Worm (Caenorhabditis elegans) whole organism, mixed stage, embryonic: ENCODE measurements around the gene Y53G8AL.4.

ENCODE experiments used
- bed-3 ChIP-seq: fragments of 200-800 bp; sonication (Bioruptor generic); optimal IDR thresholded peaks from 3 replicates; lab custom pipeline; 2018; ENCODE audit warnings: mild to moderate bottlenecking, missing genetic modification characterization, moderate library complexity, missing compliant biosample characterization
- blmp-1 ChIP-seq: fragments of 150-350 bp; optimal IDR thresholded peaks from 2 replicates; lab custom pipeline; 2014; ENCODE audit warnings: missing biosample characterization, missing genetic modification characterization
- ceh-39 ChIP-seq: fragments of 150-350 bp; optimal IDR thresholded peaks from 2 replicates; lab custom pipeline; 2014; ENCODE audit warnings: missing biosample characterization, missing genetic modification characterization
- ceh-43 ChIP-seq: fragments of 200-800 bp; sonication (Bioruptor generic); optimal IDR thresholded peaks from 2 replicates; lab custom pipeline; 2018; ENCODE audit warnings: mild to moderate bottlenecking, missing genetic modification characterization, moderate library complexity, missing compliant biosample characterization
- ceh-83 ChIP-seq: fragments of 200-800 bp; sonication (Bioruptor generic); optimal IDR thresholded peaks from 2 replicates; lab custom pipeline; 2018; ENCODE audit warnings: mild to moderate bottlenecking, missing genetic modification characterization, missing compliant biosample characterization
- ces-1 ChIP-seq: fragments of 150-350 bp; optimal IDR thresholded peaks from 2 replicates; lab custom pipeline; 2014; ENCODE audit warnings: missing biosample characterization, missing genetic modification reagents, missing genetic modification characterization
- cnd-1 ChIP-seq: fragments of 200-800 bp; sonication (Bioruptor generic); optimal IDR thresholded peaks from 2 replicates; lab custom pipeline; 2018; ENCODE audit warnings: mild to moderate bottlenecking, missing genetic modification characterization, missing compliant biosample characterization
- drap-1 ChIP-seq: fragments of 200-800 bp; sonication (Bioruptor generic); optimal IDR thresholded peaks from 3 replicates; lab custom pipeline; 2018; ENCODE audit warnings: mild to moderate bottlenecking, missing genetic modification characterization, missing compliant biosample characterization
- elt-3 ChIP-seq: fragments of 150-350 bp; optimal IDR thresholded peaks from 2 replicates; lab custom pipeline; 2014; ENCODE audit warnings: missing biosample characterization, missing genetic modification characterization
- flh-1 ChIP-seq: fragments of 200-800 bp; sonication (Bioruptor generic); optimal IDR thresholded peaks from 2 replicates; lab custom pipeline; 2018; ENCODE audit warnings: mild to moderate bottlenecking, missing genetic modification characterization, moderate library complexity, missing compliant biosample characterization
- hlh-1 ChIP-seq: fragments of 150-350 bp; optimal IDR thresholded peaks from 2 replicates; lab custom pipeline; 2014; ENCODE audit warnings: missing biosample characterization, missing genetic modification reagents, missing genetic modification characterization
- lin-13 ChIP-seq: fragments of 150-350 bp; optimal IDR thresholded peaks from 2 replicates; lab custom pipeline; 2014; ENCODE audit warnings: missing biosample characterization, missing genetic modification characterization
- lin-32 ChIP-seq: fragments of 200-800 bp; sonication (Bioruptor generic); optimal IDR thresholded peaks from 2 replicates; lab custom pipeline; 2018; ENCODE audit warnings: mild to moderate bottlenecking, missing genetic modification characterization, missing compliant biosample characterization
- mab-5 ChIP-seq: fragments of 150-350 bp; optimal IDR thresholded peaks from 2 replicates; lab custom pipeline; 2014; ENCODE audit warnings: missing biosample characterization, missing genetic modification characterization
- mep-1 ChIP-seq: fragments of 150-350 bp; optimal IDR thresholded peaks from 2 replicates; lab custom pipeline; 2017; ENCODE audit warnings: missing biosample characterization, missing genetic modification reagents, missing genetic modification characterization, inconsistent platforms
- mls-2 ChIP-seq: sonication (generic microtip); optimal IDR thresholded peaks from 2 replicates; lab custom pipeline; 2016; ENCODE audit warnings: mild to moderate bottlenecking, missing genetic modification characterization, moderate library complexity, missing compliant biosample characterization
- nhr-12 ChIP-seq: fragments of 150-350 bp; optimal IDR thresholded peaks from 2 replicates; lab custom pipeline; 2014; ENCODE audit warnings: missing biosample characterization, missing genetic modification characterization
- nhr-2 ChIP-seq: fragments of 150-350 bp; optimal IDR thresholded peaks from 2 replicates; lab custom pipeline; 2014; ENCODE audit warnings: missing biosample characterization, missing genetic modification characterization
- nhr-237 ChIP-seq: fragments of 150-350 bp; optimal IDR thresholded peaks from 2 replicates; lab custom pipeline; 2014; ENCODE audit warnings: missing biosample characterization, missing genetic modification characterization
- pha-4 ChIP-seq: fragments of 150-350 bp; optimal IDR thresholded peaks from 2 replicates; lab custom pipeline; 2018; ENCODE audit warnings: missing biosample characterization, missing genetic modification reagents, missing genetic modification characterization
- snpc-4 ChIP-seq: fragments of 150-350 bp; optimal IDR thresholded peaks from 2 replicates; lab custom pipeline; 2014; ENCODE audit warnings: missing biosample characterization, missing genetic modification characterization
- sptf-1 ChIP-seq: sonication (generic microtip); optimal IDR thresholded peaks from 2 replicates; lab custom pipeline; 2017; ENCODE audit warnings: mild to moderate bottlenecking, missing genetic modification characterization, moderate library complexity, missing compliant biosample characterization
- tbx-8 ChIP-seq: fragments of 200-800 bp; sonication (Bioruptor generic); optimal IDR thresholded peaks from 2 replicates; lab custom pipeline; 2018; ENCODE audit warnings: mild to moderate bottlenecking, missing genetic modification characterization, moderate library complexity, missing compliant biosample characterization
- unc-120 ChIP-seq: sonication (generic microtip); optimal IDR thresholded peaks from 2 replicates; lab custom pipeline; 2017; ENCODE audit warnings: missing genetic modification characterization, missing compliant biosample characterization; ENCODE audit not compliant: poor library complexity, severe bottlenecking
- unc-62 ChIP-seq: fragments of 150-350 bp; optimal IDR thresholded peaks from 2 replicates; lab custom pipeline; 2014; ENCODE audit warnings: missing biosample characterization, missing genetic modification reagents, missing genetic modification characterization
- zip-8 ChIP-seq: fragments of 150-350 bp; optimal IDR thresholded peaks from 2 replicates; lab custom pipeline; 2014; ENCODE audit warnings: missing biosample characterization, missing genetic modification characterization

Y53G8AL.4 gene

DNA sequence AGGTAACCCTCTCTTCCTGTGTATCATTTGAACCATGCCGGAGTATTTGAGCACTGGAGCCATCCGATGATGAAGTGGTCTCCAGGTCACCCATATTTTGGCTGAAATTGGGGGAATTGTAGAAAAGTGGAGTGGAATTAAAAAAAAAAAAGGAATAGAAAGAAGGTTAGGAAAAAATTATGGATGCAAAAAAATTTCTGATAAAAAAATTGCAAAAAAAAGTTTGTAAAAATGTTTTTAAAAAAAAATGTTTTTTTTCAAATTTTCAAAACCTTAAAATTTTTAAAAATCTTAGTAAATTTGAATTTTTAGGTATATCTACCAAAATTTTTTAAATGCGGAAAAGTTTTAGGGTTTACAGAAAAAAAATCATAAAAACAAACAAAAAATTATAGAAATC, 31.4 kb downstream of the Y53G8AL.4 start, which contains the start of gene frm-8:
frm-8 (minus strand) TSS at position 101 of the 400 bp plus-strand sequence.
- TF ChIP-seq bed-3 (no peak), elt-3 (tag; lab: Kevin White, UChicago) (no peak), drap-1 (GFP tag; lab: Kevin White, UChicago) (no peak), mep-1 (tag; lab: Kevin White, UChicago) (no peak), mab-5 (tag; lab: Kevin White, UChicago) (no peak), zip-8 (no peak), snpc-4 (no peak), ceh-43 (GFP tag; lab: Kevin White, UChicago) (no peak), lin-13 (tag; lab: Kevin White, UChicago) (no peak), flh-1 (GFP tag; lab: Kevin White, UChicago) (no peak), unc-62 (GFP tag; lab: Kevin White, UChicago) (no peak), nhr-2 (no peak), sptf-1 (tag; lab: Kevin White, UChicago) (no peak), nhr-237 (tag; lab: Kevin White, UChicago) (no peak), blmp-1 (tag; lab: Kevin White, UChicago) (no peak), hlh-1 (tag; lab: Kevin White, UChicago) (no peak), nhr-12 (tag; lab: Kevin White, UChicago) (no peak), cnd-1 (tag; lab: Kevin White, UChicago) (no peak), pha-4 (tag; lab: Kevin White, UChicago) (no peak)

DNA sequence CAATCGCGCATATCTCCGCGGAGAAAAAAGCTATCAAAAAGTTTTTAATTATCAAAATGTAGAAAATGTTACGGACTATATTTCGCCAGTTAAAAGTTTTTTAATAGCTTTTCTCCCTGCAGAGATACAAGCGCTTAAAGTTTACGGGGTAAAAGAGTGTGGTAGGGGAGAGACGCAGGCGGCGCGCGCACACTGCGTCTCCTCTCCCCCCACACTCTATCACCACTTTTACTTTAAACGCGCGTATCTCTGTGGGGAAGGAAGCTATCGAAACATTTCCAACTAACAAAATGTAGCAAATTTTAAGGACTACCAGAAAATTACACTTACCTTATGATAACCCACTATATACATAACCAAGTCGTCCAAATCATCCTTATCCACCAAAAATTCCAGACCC, 46.9 kb downstream of the Y53G8AL.4 start:
- TF ChIP-seq ceh-43 (GFP tag; lab: Kevin White, UChicago) (no peak), mep-1 (tag; lab: Kevin White, UChicago) (no peak), ceh-83 (GFP tag; lab: Kevin White, UChicago) (no peak), zip-8 (no peak)

DNA sequence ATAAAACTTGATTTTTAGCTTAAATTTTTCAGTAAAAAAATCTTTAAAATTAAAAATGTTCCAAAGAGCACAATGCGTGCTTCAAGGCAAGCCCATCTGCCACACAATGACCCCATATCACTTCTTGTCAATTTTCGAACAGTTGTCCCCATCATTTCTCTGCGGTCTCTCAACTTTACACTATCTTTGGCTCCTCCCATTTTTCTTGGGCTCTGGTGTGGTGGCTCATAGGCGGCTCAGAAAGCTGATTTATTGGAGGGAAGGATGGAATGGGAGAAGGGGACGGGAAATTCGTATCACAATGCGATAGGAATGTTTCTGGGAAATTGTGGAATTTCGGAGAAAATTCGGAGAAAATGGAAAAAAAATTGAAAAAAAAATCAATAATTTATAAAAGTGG, 49.9 kb downstream of the Y53G8AL.4 start:
- TF ChIP-seq mab-5 (tag; lab: Kevin White, UChicago) (peak; percentile 66), ceh-39 (tag; lab: Kevin White, UChicago) (no peak), unc-120 (tag; lab: Kevin White, UChicago) (peak; percentile 87), unc-62 (GFP tag; lab: Kevin White, UChicago) (peak; percentile 90), hlh-1 (tag; lab: Kevin White, UChicago) (peak; percentile 99)

DNA sequence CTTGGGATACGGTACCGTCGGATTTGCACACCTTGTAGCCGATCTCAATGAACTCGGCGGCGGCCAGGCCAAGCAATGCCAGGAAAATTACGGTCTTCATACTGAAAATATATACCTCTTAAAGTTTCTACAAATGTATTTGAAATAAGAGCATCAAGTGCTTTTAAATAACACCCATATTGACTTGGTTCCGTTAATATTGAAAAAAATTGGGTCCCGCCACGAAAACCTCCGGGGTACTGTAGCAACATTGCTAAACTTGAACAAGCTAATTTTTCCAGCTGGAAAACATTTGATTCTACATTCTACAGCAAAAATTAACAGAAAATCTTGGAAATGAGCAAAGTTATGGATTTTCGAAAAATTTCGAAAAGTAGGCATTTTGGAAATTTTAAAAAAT, 51.0 kb downstream of the Y53G8AL.4 start, which contains the start of gene heh-1:
heh-1 (minus strand) TSS at position 101 of the 400 bp plus-strand sequence.
- TF ChIP-seq unc-62 (GFP tag; lab: Kevin White, UChicago) (no peak), cnd-1 (tag; lab: Kevin White, UChicago) (no peak), hlh-1 (tag; lab: Kevin White, UChicago) (no peak), tbx-8 (GFP tag; lab: Kevin White, UChicago) (no peak), elt-3 (tag; lab: Kevin White, UChicago) (no peak), unc-120 (tag; lab: Kevin White, UChicago) (no peak), ces-1 (GFP tag; lab: Kevin White, UChicago) (no peak), bed-3 (no peak), mep-1 (tag; lab: Kevin White, UChicago) (no peak), flh-1 (GFP tag; lab: Kevin White, UChicago) (no peak), lin-32 (no peak), lin-13 (tag; lab: Kevin White, UChicago) (no peak), mls-2 (tag; lab: Kevin White, UChicago) (no peak), zip-8 (no peak)
